Fruit fly (Drosophila melanogaster): ENCODE results near the gene sl.

Gene sl

DNA sequence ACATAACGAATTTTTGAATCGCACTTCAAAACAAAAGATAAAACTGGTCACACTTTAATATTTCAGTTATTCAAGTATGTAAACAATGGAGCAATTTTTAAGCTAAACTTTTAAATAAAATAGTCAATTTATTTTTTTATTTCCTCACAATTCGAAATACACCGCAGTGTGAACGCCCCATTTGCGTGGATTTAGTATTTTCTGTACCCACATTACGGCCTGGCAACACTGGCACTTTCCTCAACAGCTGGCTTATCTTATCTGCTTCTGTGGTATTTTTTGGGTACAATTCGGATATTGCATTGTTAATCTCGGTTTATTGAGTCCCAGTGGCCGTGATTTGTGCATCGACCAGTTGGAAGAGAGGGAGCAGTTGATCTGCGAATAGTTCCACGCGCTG lies at the start of gene sl:
TSS of gene sl (plus strand) at position 254 of the 400 bp plus-strand sequence.
- no peak for TF ChIP-seq rn (GFP tag; IDR thresholded peaks at IDR 0.05)
- no peak for TF ChIP-seq CG14655 (GFP tag; optimal IDR thresholded peaks at IDR 0.05)

DNA sequence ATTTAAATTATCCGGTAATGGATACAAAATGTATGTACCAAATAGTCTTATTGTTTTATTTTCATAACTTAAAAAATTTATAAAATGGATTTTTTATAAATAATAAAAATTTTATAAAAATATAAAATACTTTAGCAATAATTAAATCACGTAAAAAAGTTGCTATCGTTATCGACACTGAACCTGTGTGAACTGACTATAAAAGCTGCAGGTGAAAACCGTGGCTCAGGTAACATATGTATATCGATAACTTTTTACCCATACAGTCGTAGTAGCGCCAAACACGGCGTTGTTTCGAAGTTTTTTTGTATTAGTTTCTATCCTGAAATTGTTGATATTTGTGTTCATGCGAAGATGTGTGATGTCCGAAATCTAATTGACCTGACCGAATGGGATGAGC lies 46.5 kb upstream of the sl start, which contains the start of gene CG3679:
TSS of gene CG3679 (plus strand) at position 235 of the 400 bp plus-strand sequence.
- TF ChIP-seq CG17806 (tag; optimal IDR thresholded peaks at IDR 0.05) (no peak), CG15710 (tag; optimal IDR thresholded peaks at IDR 0.05) (no peak), CG34367 (tag; optimal IDR thresholded peaks at IDR 0.05) (no peak), Pif1B (GFP tag; optimal IDR thresholded peaks at IDR 0.05) (no peak), Snoo (tag; optimal IDR thresholded peaks at IDR 0.05) (no peak), CG12605 (GFP tag; IDR thresholded peaks at IDR 0.05) (no peak), rn (GFP tag; IDR thresholded peaks at IDR 0.05) (no peak), Pif1A (GFP tag; optimal IDR thresholded peaks at IDR 0.05) (no peak), gl (tag; optimal IDR thresholded peaks at IDR 0.05) (no peak), CG13204 (GFP tag; optimal IDR thresholded peaks at IDR 0.05) (no peak), CG4496 (GFP tag; IDR thresholded peaks at IDR 0.05) (no peak), CG8159 (tag; optimal IDR thresholded peaks at IDR 0.05) (no peak), CG8301 (tag; optimal IDR thresholded peaks at IDR 0.05) (no peak), Ets98B (GFP tag; IDR thresholded peaks at IDR 0.05) (no peak), EcR (GFP tag; optimal IDR thresholded peaks at IDR 0.05) (no peak), D1 (tag; optimal IDR thresholded peaks at IDR 0.05) (no peak), CG14655 (GFP tag; optimal IDR thresholded peaks at IDR 0.05) (no peak), CG10348 (GFP tag; IDR thresholded peaks at IDR 0.05) (no peak)

DNA sequence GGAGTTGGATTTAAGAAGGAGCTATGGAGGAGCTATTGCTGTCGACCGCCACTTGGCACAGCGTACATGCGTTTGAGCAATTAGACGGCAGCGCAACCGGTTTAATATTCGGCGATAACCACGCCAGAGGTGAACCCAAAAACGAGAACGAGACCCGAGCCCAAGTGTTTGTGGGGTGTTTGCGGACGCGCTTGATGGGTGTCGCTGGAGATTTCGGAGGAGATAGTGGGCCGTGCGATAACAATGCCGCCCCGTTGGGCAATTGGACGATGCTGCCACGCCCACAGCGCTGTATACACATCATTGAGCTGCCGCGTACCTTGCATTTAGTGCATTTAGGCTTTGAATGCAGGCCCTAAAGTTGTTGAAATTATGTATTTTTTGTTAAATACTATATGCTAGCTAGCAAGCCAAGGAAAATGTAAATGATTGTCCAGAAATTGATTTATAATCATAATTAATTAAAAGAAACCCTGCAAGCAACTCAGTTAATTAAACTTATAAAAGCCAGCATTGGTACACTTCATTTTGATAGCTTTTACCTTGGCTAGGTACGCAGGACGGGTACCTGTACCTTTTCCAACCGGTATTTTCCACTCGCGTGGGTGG lies 41.7 kb upstream of the sl start, which contains the start of gene Had1:
TSS of gene Had1 (minus strand) at position 358 of the 609 bp plus-strand sequence.
- no peak for TF ChIP-seq Snoo (tag; optimal IDR thresholded peaks at IDR 0.05)
- no peak for TF ChIP-seq CG14655 (GFP tag; optimal IDR thresholded peaks at IDR 0.05)
- TF ChIP-seq CG4496 (GFP tag; IDR thresholded peaks at IDR 0.05) = 0 out of 3 replicates have a peak, but pooled peaks have one; percentile 7
- TF ChIP-seq CG34367 (tag; optimal IDR thresholded peaks at IDR 0.05) = no peak
- TF ChIP-seq CG10348 (GFP tag; IDR thresholded peaks at IDR 0.05) = no peak
- TF ChIP-seq D1 (tag; optimal IDR thresholded peaks at IDR 0.05) = no peak

DNA sequence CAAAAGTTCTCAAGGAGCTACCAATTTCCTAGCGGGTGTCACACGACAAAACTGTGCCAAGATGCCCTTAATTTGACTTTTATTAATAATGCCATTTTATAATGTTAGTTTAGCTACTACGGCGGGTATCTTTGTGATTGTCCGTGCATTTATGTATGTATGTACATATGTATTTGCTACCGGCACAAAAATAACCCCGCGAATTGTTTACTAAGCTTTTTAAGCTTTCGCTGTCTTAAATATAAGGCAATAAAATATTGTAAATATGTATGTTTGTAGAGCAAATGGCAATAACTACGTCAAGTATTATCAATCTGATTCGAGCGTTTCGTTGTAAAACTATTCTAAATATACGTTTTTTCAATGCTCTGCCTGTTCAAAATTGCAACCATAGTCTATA lies 41.2 kb upstream of the sl start:
- no peak for TF ChIP-seq CG32121 (GFP tag; IDR thresholded peaks at IDR 0.05)
- no peak for TF ChIP-seq CG14655 (GFP tag; optimal IDR thresholded peaks at IDR 0.05)
- no peak for TF ChIP-seq D1 (tag; optimal IDR thresholded peaks at IDR 0.05)
- TF ChIP-seq Snoo (tag; optimal IDR thresholded peaks at IDR 0.05) = no peak
- no peak for TF ChIP-seq Ets98B (GFP tag; IDR thresholded peaks at IDR 0.05)
- no peak for TF ChIP-seq CG8301 (tag; optimal IDR thresholded peaks at IDR 0.05)

DNA sequence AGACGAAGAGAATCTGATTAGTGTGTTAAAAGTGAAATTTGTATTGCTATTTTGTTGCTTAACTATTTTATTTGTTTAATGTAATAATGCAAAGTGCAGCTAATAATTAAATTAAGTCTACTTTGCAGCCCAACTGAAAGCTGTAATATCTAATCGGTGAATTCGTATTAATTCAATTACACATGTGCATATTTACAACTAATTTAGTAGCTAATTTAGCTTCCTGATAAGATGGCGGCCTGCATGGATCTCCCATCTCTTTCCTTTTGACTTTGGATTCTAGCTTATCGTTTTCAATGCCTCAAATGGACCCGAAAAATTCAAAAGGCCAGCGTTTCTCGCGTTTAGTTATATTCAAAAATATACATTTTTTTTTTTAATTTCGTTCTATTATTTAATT lies 40.4 kb upstream of the sl start:
- TF ChIP-seq CG17806 (tag; optimal IDR thresholded peaks at IDR 0.05) = no peak
- TF ChIP-seq CG9948 (tag; optimal IDR thresholded peaks at IDR 0.05) = no peak
- TF ChIP-seq Pif1B (GFP tag; optimal IDR thresholded peaks at IDR 0.05) = no peak

DNA sequence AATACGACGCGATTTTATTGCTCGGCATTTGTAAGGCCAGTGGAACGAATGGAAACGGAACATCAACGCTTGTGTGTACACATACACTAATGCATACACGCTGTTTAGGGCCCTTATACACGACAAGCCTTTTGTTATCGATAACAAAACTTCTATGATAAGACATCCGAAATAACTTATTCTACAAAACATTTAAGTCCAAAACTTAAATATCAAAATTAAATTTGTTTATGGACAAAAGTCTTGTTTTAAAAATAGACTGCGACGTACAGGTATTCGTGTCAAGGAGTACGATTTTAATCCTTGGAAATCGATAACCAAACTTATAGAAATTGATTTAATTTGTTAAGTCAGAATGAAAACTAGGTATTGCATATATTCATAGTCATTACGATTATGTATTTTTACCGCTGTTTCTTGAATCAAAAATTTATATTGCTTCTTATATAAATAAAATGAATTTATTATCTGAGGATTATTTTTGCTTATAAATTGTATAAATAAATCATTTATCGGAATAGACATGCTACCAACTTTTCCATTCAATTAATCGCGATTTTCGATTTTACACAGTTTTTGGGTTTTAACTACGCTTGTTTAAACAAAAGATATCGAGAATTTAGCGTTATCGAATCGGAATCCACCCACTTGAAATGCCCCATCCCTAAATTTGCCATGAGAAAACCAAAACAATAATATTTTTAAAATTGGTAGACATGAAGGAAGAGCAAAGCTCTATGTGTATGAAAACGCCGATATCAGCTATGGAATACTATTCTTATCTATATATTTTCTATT lies 36.8 kb upstream of the sl start, which contains the start of the genes CG9915 and SWIP:
TSS of gene CG9915 (minus strand) at position 61 of the 798 bp plus-strand sequence.
TSS of gene SWIP (plus strand) at position 632 of the 798 bp plus-strand sequence.
- peak; percentile 3 for TF ChIP-seq CG15710 (tag; optimal IDR thresholded peaks at IDR 0.05)
- no peak for TF ChIP-seq rn (GFP tag; IDR thresholded peaks at IDR 0.05)
- 0 out of 3 replicates have a peak, but pooled peaks have one; percentile 18 for TF ChIP-seq CG4496 (GFP tag; IDR thresholded peaks at IDR 0.05)

DNA sequence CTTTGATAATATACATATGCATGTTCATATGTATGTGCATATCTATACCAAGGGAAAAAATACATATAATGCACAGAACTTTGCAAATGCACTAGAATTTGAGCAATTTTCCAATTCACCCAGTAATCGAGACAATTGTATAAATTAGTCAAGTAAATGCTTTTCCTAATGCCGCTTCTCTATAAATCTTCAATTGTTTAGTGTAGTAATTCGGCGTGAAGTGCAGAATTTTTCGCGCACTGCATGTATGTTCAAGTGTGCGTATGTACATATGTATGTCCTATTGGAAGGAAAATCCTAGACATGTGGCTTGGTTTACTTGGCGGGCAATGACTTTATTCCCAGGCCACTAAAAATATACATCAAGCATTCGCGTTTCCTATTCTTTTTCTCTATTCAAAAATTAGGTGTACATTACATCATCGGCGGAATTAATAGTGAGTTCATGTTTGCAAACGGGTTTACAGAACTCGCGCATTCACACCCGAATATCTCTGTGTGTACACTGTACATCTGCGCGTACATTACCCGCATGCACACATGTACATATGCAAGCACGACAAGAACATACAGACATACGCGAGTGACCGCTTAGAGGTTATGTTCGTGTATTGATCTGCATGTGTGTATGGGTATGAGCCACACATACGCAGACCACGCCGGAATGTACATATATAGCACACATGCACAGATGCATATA lies 31.1 kb upstream of the sl start:
- TF ChIP-seq CG8159 (tag; optimal IDR thresholded peaks at IDR 0.05) (peak; percentile 76), Snoo (tag; optimal IDR thresholded peaks at IDR 0.05) (peak; percentile 39), Pif1B (GFP tag; optimal IDR thresholded peaks at IDR 0.05) (peak; percentile 86), CG15710 (tag; optimal IDR thresholded peaks at IDR 0.05) (peak; percentile 68), fd96Ca (GFP tag; IDR thresholded peaks at IDR 0.05) (peak; percentile 83), Pif1A (GFP tag; optimal IDR thresholded peaks at IDR 0.05) (peak; percentile 82), CG10348 (GFP tag; IDR thresholded peaks at IDR 0.05) (no peak), D1 (tag; optimal IDR thresholded peaks at IDR 0.05) (no peak), CG8301 (tag; optimal IDR thresholded peaks at IDR 0.05) (peak; percentile 76), CG13204 (GFP tag; optimal IDR thresholded peaks at IDR 0.05) (no peak), CG4496 (GFP tag; IDR thresholded peaks at IDR 0.05) (peak; percentile 87), rn (GFP tag; IDR thresholded peaks at IDR 0.05) (peak; percentile 64), EcR (GFP tag; optimal IDR thresholded peaks at IDR 0.05) (peak; percentile 94), CG17806 (tag; optimal IDR thresholded peaks at IDR 0.05) (peak; percentile 77), CG12605 (GFP tag; IDR thresholded peaks at IDR 0.05) (peak; percentile 68), CG14655 (GFP tag; optimal IDR thresholded peaks at IDR 0.05) (no peak), CG32121 (GFP tag; IDR thresholded peaks at IDR 0.05) (peak; percentile 48; the same call in 1 of the 2 replicates), Ets98B (GFP tag; IDR thresholded peaks at IDR 0.05) (peak; percentile 73), gl (tag; optimal IDR thresholded peaks at IDR 0.05) (no peak), CG9948 (tag; optimal IDR thresholded peaks at IDR 0.05) (peak; percentile 79), CG34367 (tag; optimal IDR thresholded peaks at IDR 0.05) (peak; percentile 71)

Data from whole organism, pupa.